Fruit fly (Drosophila melanogaster): ENCODE results near the gene CG3726.
A peak's percentile ranks its signal among the peaks of the same experiment; 100 is the strongest.

Gene CG3726

dm6 chrX:5905086-5905400 is 11.9 kb upstream of the CG3726 start:
- TF ChIP-seq CTCF (optimal IDR thresholded peaks at IDR 0.05) (no peak), CG8478 (optimal IDR thresholded peaks at IDR 0.05) (no peak)

dm6 chrX:5905446-5905845 is 11.5 kb upstream of the CG3726 start, which contains the start of gene CG4020:
Gene CG4020, plus strand, starts transcription at chrX:5905746.
- TF ChIP-seq CTCF (optimal IDR thresholded peaks at IDR 0.05) (no peak), CG8478 (optimal IDR thresholded peaks at IDR 0.05) (no peak)

dm6 chrX:5907916-5908315 is 9.0 kb upstream of the CG3726 start, which contains the start of gene CG12236:
Gene CG12236, plus strand, starts transcription at chrX:5908135.
- TF ChIP-seq CTCF (optimal IDR thresholded peaks at IDR 0.05) (peak; percentile 95 to 97), CG8478 (optimal IDR thresholded peaks at IDR 0.05) (no peak)

- TF ChIP-seq CTCF (optimal IDR thresholded peaks at IDR 0.05), result no peak
- no peak for TF ChIP-seq CG8478 (optimal IDR thresholded peaks at IDR 0.05)
Observed at dm6 chrX:5914992-5915751, 1.7 kb upstream of the CG3726 start.

dm6 chrX:5915752-5916493 is 974 bp upstream of the CG3726 start:
- TF ChIP-seq CTCF (optimal IDR thresholded peaks at IDR 0.05), result no peak
- no peak for TF ChIP-seq CG8478 (optimal IDR thresholded peaks at IDR 0.05)

dm6 chrX:5917310-5917988 is 552 bp downstream of the CG3726 start:
- TF ChIP-seq CG8478 (optimal IDR thresholded peaks at IDR 0.05), result no peak
- no peak for TF ChIP-seq CTCF (optimal IDR thresholded peaks at IDR 0.05)

dm6 chrX:5918499-5919126 is 1.7 kb downstream of the CG3726 start:
- no peak for TF ChIP-seq CG8478 (optimal IDR thresholded peaks at IDR 0.05)
- TF ChIP-seq CTCF (optimal IDR thresholded peaks at IDR 0.05), result no peak

dm6 chrX:5920932-5921331 is 4.0 kb downstream of the CG3726 start:
- TF ChIP-seq CTCF (optimal IDR thresholded peaks at IDR 0.05) (no peak), CG8478 (optimal IDR thresholded peaks at IDR 0.05) (no peak)

dm6 chrX:5922057-5922456 is 5.2 kb downstream of the CG3726 start:
- TF ChIP-seq CG8478 (optimal IDR thresholded peaks at IDR 0.05), result no peak
- no peak for TF ChIP-seq CTCF (optimal IDR thresholded peaks at IDR 0.05)

- TF ChIP-seq CTCF (optimal IDR thresholded peaks at IDR 0.05) (no peak), CG8478 (optimal IDR thresholded peaks at IDR 0.05) (no peak)
Observed at dm6 chrX:5923124-5923523, 6.2 kb downstream of the CG3726 start.

- no peak for TF ChIP-seq CTCF (optimal IDR thresholded peaks at IDR 0.05)
- no peak for TF ChIP-seq CG8478 (optimal IDR thresholded peaks at IDR 0.05)
Observed at dm6 chrX:5924378-5924777, 7.5 kb downstream of the CG3726 start.

dm6 chrX:5925793-5926418 is 9.0 kb downstream of the CG3726 start:
- TF ChIP-seq CG8478 (optimal IDR thresholded peaks at IDR 0.05), result no peak
- no peak for TF ChIP-seq CTCF (optimal IDR thresholded peaks at IDR 0.05)

- TF ChIP-seq CTCF (optimal IDR thresholded peaks at IDR 0.05) (no peak), CG8478 (optimal IDR thresholded peaks at IDR 0.05) (no peak)
Observed at dm6 chrX:5926718-5927117, 9.8 kb downstream of the CG3726 start.

dm6 chrX:5932345-5932995 is 15.6 kb downstream of the CG3726 start:
- TF ChIP-seq CTCF (optimal IDR thresholded peaks at IDR 0.05) (no peak), CG8478 (optimal IDR thresholded peaks at IDR 0.05) (no peak)
